Worm (Caenorhabditis elegans): Measurements from ENCODE around the gene CC8.2.

DNA sequence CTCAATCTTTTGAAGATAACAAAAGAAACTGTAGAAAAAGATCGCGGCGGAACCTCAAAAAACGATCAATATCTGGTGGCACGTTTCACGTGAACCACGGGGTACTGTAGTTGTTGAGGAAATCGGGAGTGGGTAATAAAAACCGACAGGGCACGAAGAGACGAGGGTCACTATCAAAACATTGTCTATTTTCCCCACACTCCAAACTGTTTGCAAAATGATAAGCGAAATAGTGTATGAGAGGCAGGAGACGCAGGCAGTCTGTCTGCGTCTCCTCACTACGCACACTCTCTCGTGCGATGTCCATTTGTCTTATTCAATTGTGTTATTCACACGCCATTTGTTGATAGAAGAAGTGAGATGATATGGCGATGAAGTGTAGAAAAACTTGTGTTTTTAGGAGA, 4.9 kb upstream of the CC8.2 start:
- TF ChIP-seq daf-12 (tag; optimal IDR thresholded peaks at IDR 0.05) (no peak), lin-13 (GFP tag; optimal IDR thresholded peaks at IDR 0.05) (no peak), nhr-25 (tag; optimal IDR thresholded peaks at IDR 0.05; ENCODE audit: borderline replicate concordance, insufficient read depth) (peak; percentile 41), unc-62 (GFP tag; optimal IDR thresholded peaks at IDR 0.05 in 1 of 2) (no peak), unc-62 (tag; optimal IDR thresholded peaks at IDR 0.05) (no peak), daf-19 (GFP tag; conservative IDR thresholded peaks at IDR 0.05) (no peak)
